Worm (Caenorhabditis elegans): ENCODE results near the gene C06E4.2.

The C06E4.2 gene

ce11 chrIV:7309678-7310077 lies 32.9 kb downstream of the C06E4.2 start:
- TF ChIP-seq sox-2 (GFP tag; IDR thresholded peaks at IDR 0.05): no peak
- TF ChIP-seq nhr-232 (tag; optimal IDR thresholded peaks at IDR 0.05): no peak
- no peak for TF ChIP-seq hlh-6 (tag; optimal IDR thresholded peaks at IDR 0.05)
- TF ChIP-seq dmd-4 (tag; optimal IDR thresholded peaks at IDR 0.05; ENCODE audit: borderline replicate concordance): no peak
- TF ChIP-seq ceh-30 (tag; optimal IDR thresholded peaks at IDR 0.05): no peak
- TF ChIP-seq tbx-2 (tag; optimal IDR thresholded peaks at IDR 0.05): no peak
- no peak for TF ChIP-seq tbx-7 (tag; optimal IDR thresholded peaks at IDR 0.05)
- no peak for TF ChIP-seq nfya-1 (tag; optimal IDR thresholded peaks at IDR 0.05)
- TF ChIP-seq madf-2 (tag; optimal IDR thresholded peaks at IDR 0.05): no peak
- TF ChIP-seq ref-2 (tag; optimal IDR thresholded peaks at IDR 0.05): no peak
- no peak for TF ChIP-seq K02D7.2 (tag; optimal IDR thresholded peaks at IDR 0.05)
- no peak for TF ChIP-seq npax-4 (tag; optimal IDR thresholded peaks at IDR 0.05)

ce11 chrIV:7310410-7310809 lies 33.6 kb downstream of the C06E4.2 start, which contains the start of gene grl-4:
Gene grl-4, minus strand, starts transcription at chrIV:7310760.
- TF ChIP-seq hlh-8 (tag; optimal IDR thresholded peaks at IDR 0.05) (no peak), eyg-1 (tag; optimal IDR thresholded peaks at IDR 0.05) (no peak), pha-2 (tag; optimal IDR thresholded peaks at IDR 0.05) (no peak), pag-3 (tag; optimal IDR thresholded peaks at IDR 0.05; ENCODE audit: borderline replicate concordance) (no peak), ref-2 (tag; optimal IDR thresholded peaks at IDR 0.05) (no peak), C38D4.7 (GFP tag; optimal IDR thresholded peaks at IDR 0.05) (no peak), npax-4 (tag; optimal IDR thresholded peaks at IDR 0.05) (no peak), syd-9 (tag; optimal IDR thresholded peaks at IDR 0.05) (no peak), unc-55 (GFP tag; optimal IDR thresholded peaks at IDR 0.05) (no peak), dve-1 (tag; optimal IDR thresholded peaks at IDR 0.05) (no peak), nhr-11 (tag; optimal IDR thresholded peaks at IDR 0.05) (no peak), sox-4 (tag; optimal IDR thresholded peaks at IDR 0.05) (no peak), hlh-15 (tag; optimal IDR thresholded peaks at IDR 0.05) (no peak)

ce11 chrIV:7310842-7311241 lies 34.1 kb downstream of the C06E4.2 start:
- no peak for TF ChIP-seq T23F11.4 (GFP tag; optimal IDR thresholded peaks at IDR 0.05)

ce11 chrIV:7312620-7313194 lies 35.9 kb downstream of the C06E4.2 start:
- TF ChIP-seq che-1 (tag; optimal IDR thresholded peaks at IDR 0.05): no peak
- no peak for TF ChIP-seq pax-1 (tag; optimal IDR thresholded peaks at IDR 0.05)
- no peak for TF ChIP-seq T23F11.4 (GFP tag; optimal IDR thresholded peaks at IDR 0.05)
- no peak for TF ChIP-seq mec-3 (tag; optimal IDR thresholded peaks at IDR 0.05; ENCODE audit: borderline replicate concordance)
- no peak for TF ChIP-seq odd-2 (tag; optimal IDR thresholded peaks at IDR 0.05)
- TF ChIP-seq ceh-22 (tag; optimal IDR thresholded peaks at IDR 0.05): no peak
- TF ChIP-seq lin-11 (tag; optimal IDR thresholded peaks at IDR 0.05): no peak
- TF ChIP-seq hlh-8 (tag; optimal IDR thresholded peaks at IDR 0.05): no peak

- TF ChIP-seq ztf-16 (tag; optimal IDR thresholded peaks at IDR 0.05) (no peak), fax-1 (tag; optimal IDR thresholded peaks at IDR 0.05) (no peak), F13H6.1 (tag; optimal IDR thresholded peaks at IDR 0.05) (no peak), hlh-15 (tag; optimal IDR thresholded peaks at IDR 0.05) (no peak), ref-2 (tag; optimal IDR thresholded peaks at IDR 0.05) (no peak), unc-55 (GFP tag; optimal IDR thresholded peaks at IDR 0.05) (no peak), unc-3 (GFP tag; conservative IDR thresholded peaks at IDR 0.05) (no peak), unc-3 (tag; optimal IDR thresholded peaks at IDR 0.05) (no peak), elt-2 (tag; optimal IDR thresholded peaks at IDR 0.05) (no peak), fkh-6 (tag; optimal IDR thresholded peaks at IDR 0.05) (no peak), Y22D7AL.16 (tag; optimal IDR thresholded peaks at IDR 0.05) (no peak), K09A11.1 (tag; optimal IDR thresholded peaks at IDR 0.05; ENCODE audit: insufficient read depth) (no peak), ceh-2 (tag; optimal IDR thresholded peaks at IDR 0.05) (no peak)
These were observed 36.7 kb downstream of the C06E4.2 start, which contains the start of gene rps-8 for ce11 chrIV:7313397-7313910. Gene rps-8, minus strand, starts transcription at chrIV:7313860.
